Worm (Caenorhabditis elegans) whole organism, L2 larva: ENCODE results near the gene acy-2.

Experiments used
- aly-2 ChIP-seq: fragments of 150-350 bp; optimal IDR thresholded peaks from 2 replicates; lab custom pipeline; 2014; ENCODE audit warnings: missing biosample characterization, missing genetic modification characterization
- blmp-1 ChIP-seq: sonication (generic microtip); optimal IDR thresholded peaks from 2 replicates; lab custom pipeline; 2017; ENCODE audit warnings: missing genetic modification characterization, mild to moderate bottlenecking, missing compliant biosample characterization, antibody characterized with exemption, moderate library complexity; ENCODE audit not compliant: insufficient read depth
- nhr-12 ChIP-seq: fragments of 150-350 bp; optimal IDR thresholded peaks from 2 replicates; lab custom pipeline; 2014; ENCODE audit warnings: missing biosample characterization, missing genetic modification characterization
- zag-1 ChIP-seq: fragments of 150-350 bp; optimal IDR thresholded peaks from 2 replicates; lab custom pipeline; 2014; ENCODE audit warnings: missing biosample characterization, missing genetic modification characterization

- TF ChIP-seq aly-2: no peak
- TF ChIP-seq blmp-1 (tag; lab: Kevin White, UChicago): no peak
- TF ChIP-seq nhr-12: no peak
- no peak for TF ChIP-seq zag-1
Observed at ce11 chrV:5972582-5972981, 3.2 kb upstream of the acy-2 start.
